Worm (Caenorhabditis elegans) whole organism, L2 larva: Measurements from ENCODE around the gene seip-1.

Source experiments
- R02D3.7 ChIP-seq: fragments of 150-350 bp; optimal IDR thresholded peaks from 2 replicates; lab custom pipeline; 2014; ENCODE audit warnings: missing biosample characterization, missing genetic modification characterization
- ama-1 ChIP-seq: fragments of 150-350 bp; optimal IDR thresholded peaks from 2 replicates; lab custom pipeline; 2018; ENCODE audit warnings: inconsistent platforms
- ceh-82 ChIP-seq: fragments of 150-350 bp; optimal IDR thresholded peaks from 2 replicates; lab custom pipeline; 2014; ENCODE audit warnings: missing biosample characterization, missing genetic modification characterization
- dmd-4 ChIP-seq: sonication (generic microtip); optimal IDR thresholded peaks from 2 replicates; lab custom pipeline; 2017; ENCODE audit warnings: missing biosample characterization, missing genetic modification characterization
- egl-27 ChIP-seq: sonication (generic microtip); optimal IDR thresholded peaks from 3 replicates; lab custom pipeline; 2017; ENCODE audit warnings: missing biosample characterization, missing genetic modification reagents, missing genetic modification characterization
- elt-3 ChIP-seq: sonication (generic microtip); optimal IDR thresholded peaks from 2 replicates; lab custom pipeline; 2017; ENCODE audit warnings: missing biosample characterization, missing genetic modification characterization
- mab-5 ChIP-seq: fragments of 150-350 bp; optimal IDR thresholded peaks from 2 replicates; lab custom pipeline; 2014; ENCODE audit warnings: missing biosample characterization, missing genetic modification characterization
- nhr-10 ChIP-seq: sonication (generic microtip); optimal IDR thresholded peaks from 2 replicates; lab custom pipeline; 2017; ENCODE audit warnings: missing biosample characterization, missing genetic modification characterization
- nhr-12 ChIP-seq: fragments of 150-350 bp; optimal IDR thresholded peaks from 2 replicates; lab custom pipeline; 2014; ENCODE audit warnings: missing biosample characterization, missing genetic modification characterization
- nhr-6 ChIP-seq: fragments of 150-350 bp; optimal IDR thresholded peaks from 2 replicates; lab custom pipeline; 2014; ENCODE audit warnings: missing biosample characterization, missing genetic modification characterization
- sem-4 ChIP-seq: fragments of 150-350 bp; optimal IDR thresholded peaks from 2 replicates; lab custom pipeline; 2014; ENCODE audit warnings: missing biosample characterization, missing genetic modification reagents, missing genetic modification characterization
- skn-1 ChIP-seq: sonication (generic microtip); optimal IDR thresholded peaks from 2 replicates; lab custom pipeline; 2017; ENCODE audit warnings: missing biosample characterization, missing genetic modification characterization
- ztf-4 ChIP-seq: fragments of 150-350 bp; optimal IDR thresholded peaks from 2 replicates; lab custom pipeline; 2014; ENCODE audit warnings: missing biosample characterization, missing genetic modification characterization

DNA sequence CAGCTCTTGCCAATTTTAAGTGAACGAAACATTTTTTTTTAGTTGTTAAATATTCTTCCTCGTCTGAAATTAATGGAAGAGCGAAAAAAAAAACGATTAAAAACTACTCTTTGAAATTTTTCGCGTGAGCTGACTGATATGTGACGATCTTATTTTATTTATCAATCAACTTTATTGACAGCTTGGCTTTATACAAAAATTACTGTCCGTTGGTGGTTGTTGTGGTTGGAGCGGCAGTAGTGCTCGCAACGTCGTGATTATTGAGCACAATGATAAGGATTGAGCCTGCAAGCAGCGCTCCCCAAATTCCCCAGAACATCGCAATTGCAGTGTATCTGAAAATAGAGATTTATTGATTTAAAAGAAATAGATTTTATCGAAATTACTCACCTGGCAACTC, 8.6 kb downstream of the seip-1 start:
- TF ChIP-seq nhr-12 (tag; lab: Kevin White, UChicago) (no peak), elt-3 (tag; lab: Kevin White, UChicago) (no peak), dmd-4 (tag; lab: Kevin White, UChicago) (no peak), ama-1 (no peak), sem-4 (tag; lab: Kevin White, UChicago) (no peak), ceh-82 (no peak), mab-5 (tag; lab: Kevin White, UChicago) (no peak), egl-27 (no peak), ztf-4 (tag; lab: Kevin White, UChicago) (no peak), nhr-10 (tag; lab: Kevin White, UChicago) (no peak), R02D3.7 (tag; lab: Kevin White, UChicago) (no peak), nhr-6 (tag; lab: Kevin White, UChicago) (no peak), skn-1 (tag; lab: Kevin White, UChicago) (no peak)
